Worm (Caenorhabditis elegans): Measurements from ENCODE around the gene ric-7.

The ric-7 gene

DNA sequence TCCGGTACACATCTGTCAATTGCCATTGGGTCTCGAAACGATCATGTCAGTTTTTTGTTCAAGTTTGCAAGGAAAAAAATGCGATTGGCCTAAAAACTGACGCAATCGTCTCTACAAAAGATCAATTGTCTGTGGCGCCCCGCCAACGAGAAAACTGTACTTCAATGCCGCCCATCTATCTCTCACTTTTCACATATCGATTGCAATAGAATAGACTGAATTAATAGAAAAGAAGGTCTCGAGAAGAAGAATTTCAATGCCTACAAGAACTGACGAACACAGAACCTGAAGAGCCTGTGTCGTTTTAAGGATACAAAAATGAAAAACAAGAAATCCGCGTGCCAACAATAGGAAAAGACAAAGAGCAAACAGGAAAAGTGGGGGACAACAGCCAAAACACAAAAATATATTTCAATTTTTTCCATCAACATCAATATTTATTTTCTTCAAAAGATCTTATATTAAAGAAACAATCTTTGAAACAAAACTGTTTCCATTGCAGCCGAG, 2.7 kb upstream of the ric-7 start (continued):
- TF ChIP-seq T07F8.4 (tag; optimal IDR thresholded peaks at IDR 0.05), result no peak
- TF ChIP-seq snpc-1.3 (tag; optimal IDR thresholded peaks at IDR 0.05; ENCODE audit: insufficient read depth), result peak; percentile 37

DNA sequence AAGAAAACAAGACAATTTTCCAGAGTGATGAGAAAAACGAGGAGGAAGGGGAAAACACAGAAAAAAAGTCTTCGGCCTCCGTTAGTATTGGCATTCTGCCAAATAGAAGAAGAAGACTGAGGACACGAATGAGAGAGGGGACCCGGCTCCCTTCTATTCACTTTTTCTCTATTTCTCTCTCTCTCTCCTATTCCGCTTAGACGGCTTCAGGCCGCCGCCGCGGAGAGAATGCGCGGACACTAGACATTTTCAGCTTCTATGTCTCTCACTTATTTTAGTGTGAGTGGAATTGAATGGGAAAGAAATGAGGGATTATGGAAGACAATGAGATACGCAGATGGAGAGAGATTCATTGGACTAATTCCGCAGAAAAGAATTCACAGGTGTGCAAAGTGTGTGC, 1.1 kb upstream of the ric-7 start:
- TF ChIP-seq lir-1 (GFP tag; conservative IDR thresholded peaks at IDR 0.05), result no peak
- 0 out of 2 replicates have a peak, but pooled peaks have one; percentile 16 for TF ChIP-seq zfh-2 (GFP tag; conservative IDR thresholded peaks at IDR 0.05)

- no peak for TF ChIP-seq Y56A3A.18 (GFP tag; IDR thresholded peaks at IDR 0.05)
- no peak for TF ChIP-seq cebp-1 (GFP tag; IDR thresholded peaks at IDR 0.05)
- peak; percentile 42 for TF ChIP-seq cebp-1 (tag; optimal IDR thresholded peaks at IDR 0.05)
Measured at ce11 chrV:14004342-14004741, 1.4 kb downstream of the ric-7 start.

- no peak for TF ChIP-seq Y67H2A.10 (GFP tag; conservative IDR thresholded peaks at IDR 0.05)
- no peak for TF ChIP-seq cebp-1 (GFP tag; IDR thresholded peaks at IDR 0.05)
- peak; percentile 17 for TF ChIP-seq cebp-1 (tag; optimal IDR thresholded peaks at IDR 0.05)
- peak; percentile 21; the same call in 1 of the 2 replicates for TF ChIP-seq zfh-2 (GFP tag; conservative IDR thresholded peaks at IDR 0.05)
Measured at ce11 chrV:14003587-14004156, 2.0 kb downstream of the ric-7 start.

DNA sequence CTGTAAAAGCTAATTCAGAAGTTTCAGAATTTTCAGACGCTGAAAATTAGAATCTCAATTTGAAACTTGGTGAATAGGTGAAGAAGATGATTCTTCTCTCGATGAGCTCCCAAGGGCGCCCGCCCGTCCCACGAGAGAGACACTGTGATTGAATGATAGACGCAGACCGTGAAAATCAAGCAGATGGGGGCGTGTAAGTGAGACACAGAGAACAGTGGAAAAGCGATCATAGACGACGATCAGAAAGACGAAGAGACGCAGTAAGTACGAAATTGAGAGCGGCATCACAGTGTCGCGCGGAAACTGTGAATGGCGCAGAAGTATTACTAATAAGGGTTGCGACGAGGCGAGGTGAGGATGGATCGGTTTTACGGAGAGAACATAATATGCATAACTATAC, 3.3 kb downstream of the ric-7 start:
- TF ChIP-seq K12H6.12 (tag; optimal IDR thresholded peaks at IDR 0.05) (no peak), snpc-1.1 (tag; optimal IDR thresholded peaks at IDR 0.05; ENCODE audit: insufficient read depth) (no peak), sdz-38 (tag; optimal IDR thresholded peaks at IDR 0.05) (no peak), mcd-1 (GFP tag; IDR thresholded peaks at IDR 0.05) (peak; percentile 28; the same call in 1 of the 2 replicates), xnd-1 (tag; optimal IDR thresholded peaks at IDR 0.05) (no peak), ztf-22 (GFP tag; optimal IDR thresholded peaks at IDR 0.05) (no peak), fkh-3 (tag; optimal IDR thresholded peaks at IDR 0.05) (no peak), let-526 (GFP tag; IDR thresholded peaks at IDR 0.05) (no peak), somi-1 (GFP tag; optimal IDR thresholded peaks at IDR 0.05) (no peak), madf-3 (GFP tag; IDR thresholded peaks at IDR 0.05) (0 out of 2 replicates have a peak, but pooled peaks have one; percentile 7), F37B4.10 (GFP tag; IDR thresholded peaks at IDR 0.05) (no peak), B0019.2 (GFP tag; conservative IDR thresholded peaks at IDR 0.05) (no peak), ceh-58 (GFP tag; IDR thresholded peaks at IDR 0.05) (no peak), hsf-1 (GFP tag; IDR thresholded peaks at IDR 0.05) (no peak), bed-1 (GFP tag; IDR thresholded peaks at IDR 0.05) (no peak), aptf-3 (GFP tag; IDR thresholded peaks at IDR 0.05) (no peak), zfh-2 (GFP tag; conservative IDR thresholded peaks at IDR 0.05) (0 out of 2 replicates have a peak, but pooled peaks have one; percentile 29), cebp-1 (GFP tag; IDR thresholded peaks at IDR 0.05) (no peak), cebp-1 (tag; optimal IDR thresholded peaks at IDR 0.05) (peak; percentile 21), T07F8.4 (tag; optimal IDR thresholded peaks at IDR 0.05) (no peak), hmg-1.2 (GFP tag; IDR thresholded peaks at IDR 0.05) (peak; percentile 79; the same call in 1 of the 2 replicates), ztf-25 (GFP tag; IDR thresholded peaks at IDR 0.05) (0 out of 2 replicates have a peak, but pooled peaks have one; percentile 53)

DNA sequence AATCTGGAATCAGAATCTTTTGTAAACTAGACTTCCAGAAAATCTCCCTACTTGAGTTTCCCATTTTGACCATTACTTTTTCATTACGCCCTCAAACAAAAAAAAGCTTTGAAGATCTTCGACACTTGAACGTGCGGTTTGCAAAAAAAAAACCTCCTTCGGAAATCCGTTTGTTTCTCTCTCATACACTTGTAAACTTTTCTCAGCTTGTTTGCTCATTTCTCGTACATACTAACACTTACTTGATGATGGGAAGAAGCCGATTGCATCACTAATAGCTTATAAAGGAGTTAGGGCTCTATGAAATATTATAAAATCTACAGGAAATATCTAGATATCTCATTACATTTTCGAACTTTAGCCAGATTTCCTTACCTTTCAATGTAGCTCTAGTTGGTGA, 3.8 kb downstream of the ric-7 start:
- TF ChIP-seq attf-6 (GFP tag; IDR thresholded peaks at IDR 0.05) (no peak), xnd-1 (tag; optimal IDR thresholded peaks at IDR 0.05) (no peak)

All from whole organism, young adult.